Worm (Caenorhabditis elegans) whole organism, midembryonic: ENCODE data around the gene C04E6.13.

ENCODE experiments used
- cog-1 ChIP-seq: sonication (generic microtip); optimal IDR thresholded peaks from 2 replicates; lab custom pipeline; 2016; ENCODE audit warnings: missing genetic modification characterization, missing compliant biosample characterization
- flt-1 ChIP-seq: fragments of 200-800 bp; sonication (Bioruptor generic); IDR thresholded peaks from 2 replicates; pipeline ENCODE4 v1.3.6; 2022; ENCODE audit warnings: missing genetic modification characterization, missing compliant biosample characterization
- ref-1 ChIP-seq: fragments of 200-800 bp; sonication (Bioruptor generic); conservative IDR thresholded peaks from 2 replicates; pipeline ENCODE4 v1.3.6; 2022; ENCODE audit warnings: missing genetic modification reagents, missing genetic modification characterization, missing compliant biosample characterization
- ztf-23 ChIP-seq: fragments of 200-800 bp; sonication (Bioruptor generic); IDR thresholded peaks from 2 replicates; pipeline ENCODE4 v1.3.6; 2022; ENCODE audit warnings: missing genetic modification reagents, missing genetic modification characterization, missing compliant biosample characterization

DNA sequence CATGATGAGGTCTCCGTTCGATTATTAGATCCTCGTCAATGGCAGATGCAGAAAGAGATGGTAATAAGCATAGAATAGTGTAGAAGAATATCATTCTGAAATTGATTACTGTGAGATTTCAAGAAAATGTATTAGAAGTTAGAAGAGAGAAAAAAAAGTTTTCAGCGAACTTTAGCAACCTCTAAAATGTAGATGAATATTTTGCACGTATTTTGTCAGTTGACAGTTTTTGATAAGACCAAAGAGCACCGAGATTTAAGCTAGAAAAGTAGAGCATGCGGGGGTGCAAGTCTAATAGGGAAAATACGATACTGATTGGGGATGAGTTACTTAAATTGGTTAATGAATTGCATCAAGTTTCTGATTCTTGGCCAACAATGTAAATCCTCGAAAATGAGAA lies 42.2 kb downstream of the C04E6.13 start, which contains the start of gene M03F8.6:
- TF ChIP-seq cog-1 (tag; lab: Kevin White, UChicago): no peak
- no peak for TF ChIP-seq flt-1
- no peak for TF ChIP-seq ztf-23
- TF ChIP-seq ref-1 (GFP tag; lab: Robert Waterston, UW): no peak
